Fruit fly (Drosophila melanogaster) whole organism, adult: ENCODE data around the gene CG31140.

Experiments
- CG12768 ChIP-seq: fragments of 200-800 bp; sonication (Bioruptor generic); optimal IDR thresholded peaks from 2 replicates; lab custom pipeline; 2017; ENCODE audit warnings: missing biosample characterization, missing genetic modification characterization, mild to moderate bottlenecking, moderate library complexity, missing genetic modification reagents
- CG1620 ChIP-seq: fragments of 200-800 bp; sonication (Bioruptor generic); optimal IDR thresholded peaks from 2 replicates; lab custom pipeline; 2016; ENCODE audit warnings: missing biosample characterization, missing genetic modification characterization
- CG33017 ChIP-seq: fragments of 200-800 bp; sonication (Bioruptor generic); optimal IDR thresholded peaks from 2 replicates; lab custom pipeline; 2018; ENCODE audit warnings: missing biosample characterization, mild to moderate bottlenecking, missing genetic modification characterization, moderate library complexity
- CG5204 ChIP-seq: fragments of 200-800 bp; sonication (Bioruptor generic); optimal IDR thresholded peaks from 2 replicates; lab custom pipeline; 2016; ENCODE audit warnings: missing biosample characterization, missing genetic modification characterization
- CG7045 ChIP-seq: fragments of 200-800 bp; sonication (Bioruptor generic); optimal IDR thresholded peaks from 2 replicates; lab custom pipeline; 2017; ENCODE audit warnings: missing biosample characterization, mild to moderate bottlenecking, missing genetic modification characterization
- CG7101 ChIP-seq: fragments of 200-800 bp; sonication (Bioruptor generic); optimal IDR thresholded peaks from 2 replicates; lab custom pipeline; 2018; ENCODE audit warnings: missing biosample characterization, mild to moderate bottlenecking, missing genetic modification characterization, moderate library complexity
- Hr96 ChIP-seq: fragments of 200-800 bp; sonication (Bioruptor generic); optimal IDR thresholded peaks from 2 replicates; lab custom pipeline; 2016; ENCODE audit warnings: missing biosample characterization, missing genetic modification characterization
- bab1 ChIP-seq: fragments of 200-800 bp; sonication (Bioruptor generic); optimal IDR thresholded peaks from 3 replicates; lab custom pipeline; 2019; ENCODE audit warnings: missing biosample characterization, mild to moderate bottlenecking, missing genetic modification characterization, moderate library complexity
- ovo ChIP-seq: fragments of 200-800 bp; sonication (Bioruptor generic); optimal IDR thresholded peaks from 2 replicates; lab custom pipeline; 2016; ENCODE audit warnings: missing biosample characterization, missing genetic modification characterization
- tj ChIP-seq: fragments of 200-800 bp; sonication (Bioruptor generic); optimal IDR thresholded peaks from 3 replicates; lab custom pipeline; 2017; ENCODE audit warnings: missing biosample characterization, mild to moderate bottlenecking, missing genetic modification characterization, moderate library complexity

DNA sequence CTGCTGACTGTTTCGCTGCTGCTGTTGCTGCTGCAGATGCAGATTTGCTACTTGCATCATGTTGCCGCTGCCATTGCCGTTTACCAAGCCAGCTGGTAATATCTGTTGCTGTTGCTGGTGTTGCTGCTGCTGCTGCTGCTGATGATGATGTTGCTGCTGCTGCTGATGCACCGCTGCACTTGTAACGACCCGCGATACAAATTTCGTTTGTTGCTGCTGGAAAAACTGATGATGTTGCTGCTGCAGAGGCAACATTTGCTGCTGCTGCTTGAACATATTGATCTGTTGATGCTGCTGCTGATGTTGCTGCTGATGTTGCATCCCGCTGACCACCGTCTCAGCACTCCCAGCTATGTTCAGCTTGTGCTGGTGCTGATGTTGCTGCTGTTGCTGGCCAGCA lies 42.6 kb upstream of the CG31140 start:
- TF ChIP-seq CG33017 (tag; lab: Kevin White, UChicago) (no peak), CG5204 (GFP tag; lab: Kevin White, UChicago) (no peak), bab1 (GFP tag; lab: Kevin White, UChicago) (no peak), CG7101 (tag; lab: Kevin White, UChicago) (no peak), Hr96 (GFP tag; lab: Kevin White, UChicago) (no peak), ovo (GFP tag; lab: Kevin White, UChicago) (no peak), CG12768 (GFP tag; lab: Kevin White, UChicago) (no peak), CG7045 (no peak), tj (no peak), CG1620 (GFP tag; lab: Kevin White, UChicago) (no peak)
